Worm (Caenorhabditis elegans): ENCODE data around the gene R03H10.6.

- TF ChIP-seq ref-1 (GFP tag; conservative IDR thresholded peaks at IDR 0.05): no peak
- TF ChIP-seq ztf-29 (GFP tag; IDR thresholded peaks at IDR 0.05): no peak
- TF ChIP-seq cog-1 (tag; optimal IDR thresholded peaks at IDR 0.05): no peak
Measured at ce11 chrII:4211113-4211512, 37.8 kb upstream of the R03H10.6 start, which contains the start of gene F31D5.7.

Measured in whole organism, midembryonic.